Worm (Caenorhabditis elegans) whole organism, late embryonic: Measurements from ENCODE around the gene pat-2.

Experiments used
- C08G9.2 ChIP-seq: sonication (generic microtip); optimal IDR thresholded peaks from 2 replicates; lab custom pipeline; 2016; ENCODE audit warnings: mild to moderate bottlenecking, missing genetic modification characterization, moderate library complexity, missing compliant biosample characterization
- C38D4.7 ChIP-seq: fragments of 200-800 bp; sonication (Bioruptor generic); optimal IDR thresholded peaks from 2 replicates; lab custom pipeline; 2018; ENCODE audit warnings: mild to moderate bottlenecking, missing genetic modification characterization, moderate library complexity, missing compliant biosample characterization
- F13H6.1 ChIP-seq: sonication (generic microtip); optimal IDR thresholded peaks from 2 replicates; lab custom pipeline; 2016; ENCODE audit warnings: missing genetic modification characterization, missing compliant biosample characterization
- K09A11.1 ChIP-seq: sonication (generic microtip); optimal IDR thresholded peaks from 2 replicates; lab custom pipeline; 2017; ENCODE audit warnings: antibody characterized with exemption, mild to moderate bottlenecking, missing genetic modification characterization, missing compliant biosample characterization; ENCODE audit not compliant: insufficient read depth
- Y22D7AL.16 ChIP-seq: sonication (generic microtip); optimal IDR thresholded peaks from 2 replicates; lab custom pipeline; 2016; ENCODE audit warnings: missing genetic modification characterization, missing compliant biosample characterization
- ahr-1 ChIP-seq: sonication (generic microtip); optimal IDR thresholded peaks from 2 replicates; lab custom pipeline; 2016; ENCODE audit warnings: missing genetic modification characterization, missing compliant biosample characterization
- ama-1 ChIP-seq: fragments of 150-350 bp; optimal IDR thresholded peaks from 2 replicates; lab custom pipeline; 2014
- ceh-14 ChIP-seq: sonication (generic microtip); optimal IDR thresholded peaks from 2 replicates; lab custom pipeline; 2016; ENCODE audit warnings: missing genotype, missing genetic modification characterization, missing compliant biosample characterization
- ceh-2 ChIP-seq: sonication (generic microtip); optimal IDR thresholded peaks from 2 replicates; lab custom pipeline; 2016; ENCODE audit warnings: missing genotype, missing genetic modification characterization, missing compliant biosample characterization
- ceh-24 ChIP-seq: sonication (generic microtip); optimal IDR thresholded peaks from 2 replicates; lab custom pipeline; 2016; ENCODE audit warnings: mild to moderate bottlenecking, missing genetic modification characterization, missing compliant biosample characterization
- ceh-30 ChIP-seq: fragments of 150-350 bp; optimal IDR thresholded peaks from 2 replicates; lab custom pipeline; 2014; ENCODE audit warnings: missing biosample characterization, missing genetic modification characterization
- ceh-31 ChIP-seq: sonication (generic microtip); optimal IDR thresholded peaks from 2 replicates; lab custom pipeline; 2016; ENCODE audit warnings: missing genetic modification characterization, missing compliant biosample characterization
- ceh-34 ChIP-seq: sonication (generic microtip); optimal IDR thresholded peaks from 2 replicates; lab custom pipeline; 2016; ENCODE audit warnings: mild to moderate bottlenecking, missing genetic modification characterization, missing compliant biosample characterization
- ceh-45 ChIP-seq: fragments of 200-800 bp; sonication (Bioruptor generic); IDR thresholded peaks from 2 replicates; pipeline ENCODE4 v1.3.6; 2022; ENCODE audit warnings: missing genetic modification reagents, missing genetic modification characterization, missing compliant biosample characterization
- ceh-48 ChIP-seq: sonication (generic microtip); optimal IDR thresholded peaks from 2 replicates; lab custom pipeline; 2016; ENCODE audit warnings: missing genetic modification characterization, inconsistent platforms, missing compliant biosample characterization
- ceh-6 ChIP-seq: fragments of 200-800 bp; sonication (Bioruptor generic); optimal IDR thresholded peaks from 2 replicates; lab custom pipeline; 2018; ENCODE audit warnings: mild to moderate bottlenecking, missing genetic modification characterization, missing compliant biosample characterization
- ceh-9 ChIP-seq: sonication (generic microtip); optimal IDR thresholded peaks from 2 replicates; lab custom pipeline; 2016; ENCODE audit warnings: mild to moderate bottlenecking, missing genetic modification characterization, inconsistent platforms, missing compliant biosample characterization
- che-1 ChIP-seq: sonication (generic microtip); optimal IDR thresholded peaks from 2 replicates; lab custom pipeline; 2016; ENCODE audit warnings: mild to moderate bottlenecking, missing genetic modification characterization, missing compliant biosample characterization
- dve-1 ChIP-seq: sonication (generic microtip); optimal IDR thresholded peaks from 2 replicates; lab custom pipeline; 2017; ENCODE audit warnings: antibody characterized with exemption, mild to moderate bottlenecking, missing genetic modification characterization, missing compliant biosample characterization
- elt-2 ChIP-seq: sonication (generic microtip); optimal IDR thresholded peaks from 2 replicates; lab custom pipeline; 2016; ENCODE audit warnings: missing genetic modification reagents, missing genetic modification characterization, missing compliant biosample characterization
- ets-4 ChIP-seq: sonication (generic microtip); optimal IDR thresholded peaks from 2 replicates; lab custom pipeline; 2016; ENCODE audit warnings: missing genetic modification characterization, missing compliant biosample characterization
- eyg-1 ChIP-seq: sonication (generic microtip); optimal IDR thresholded peaks from 2 replicates; lab custom pipeline; 2016; ENCODE audit warnings: missing genotype, missing genetic modification characterization, missing compliant biosample characterization
- fkh-10 ChIP-seq: fragments of 150-350 bp; optimal IDR thresholded peaks from 2 replicates; lab custom pipeline; 2014; ENCODE audit warnings: missing biosample characterization, missing genetic modification reagents, missing genetic modification characterization
- gmeb-2 ChIP-seq: sonication (generic microtip); optimal IDR thresholded peaks from 2 replicates; lab custom pipeline; 2016; ENCODE audit warnings: missing genetic modification characterization, inconsistent platforms, missing compliant biosample characterization
- hlh-13 ChIP-seq: fragments of 200-800 bp; sonication (Bioruptor generic); optimal IDR thresholded peaks from 2 replicates; lab custom pipeline; 2018; ENCODE audit warnings: mild to moderate bottlenecking, missing genetic modification characterization, missing compliant biosample characterization
- hlh-15 ChIP-seq: sonication (generic microtip); optimal IDR thresholded peaks from 2 replicates; lab custom pipeline; 2016; ENCODE audit warnings: missing genetic modification characterization, missing compliant biosample characterization
- hlh-30 ChIP-seq: sonication (generic microtip); optimal IDR thresholded peaks from 2 replicates; lab custom pipeline; 2017; ENCODE audit warnings: antibody characterized with exemption, missing genetic modification characterization, missing compliant biosample characterization; ENCODE audit not compliant: insufficient read depth
- hlh-8 ChIP-seq: sonication (generic microtip); optimal IDR thresholded peaks from 2 replicates; lab custom pipeline; 2016; ENCODE audit warnings: missing genotype, missing genetic modification characterization, missing compliant biosample characterization
- lim-6 ChIP-seq: sonication (generic microtip); optimal IDR thresholded peaks from 2 replicates; lab custom pipeline; 2016; ENCODE audit warnings: missing genetic modification characterization, missing compliant biosample characterization
- lin-11 ChIP-seq: fragments of 200-800 bp; sonication (Bioruptor generic); optimal IDR thresholded peaks from 2 replicates; lab custom pipeline; 2018; ENCODE audit warnings: mild to moderate bottlenecking, missing genetic modification characterization, missing compliant biosample characterization
- npax-4 ChIP-seq: sonication (generic microtip); optimal IDR thresholded peaks from 2 replicates; lab custom pipeline; 2016; ENCODE audit warnings: missing genetic modification characterization, missing compliant biosample characterization
- odd-2 ChIP-seq: sonication (generic microtip); optimal IDR thresholded peaks from 2 replicates; lab custom pipeline; 2017; ENCODE audit warnings: antibody characterized with exemption, mild to moderate bottlenecking, missing genetic modification characterization, missing compliant biosample characterization
- pag-3 ChIP-seq: sonication (generic microtip); optimal IDR thresholded peaks from 2 replicates; lab custom pipeline; 2016; ENCODE audit warnings: missing compliant biosample characterization, missing genetic modification characterization, borderline replicate concordance
- pat-9 ChIP-seq: fragments of 200-800 bp; sonication (Bioruptor generic); optimal IDR thresholded peaks from 2 replicates; lab custom pipeline; 2018; ENCODE audit warnings: mild to moderate bottlenecking, missing genetic modification characterization, moderate library complexity, missing compliant biosample characterization
- pax-1 ChIP-seq: fragments of 150-350 bp; optimal IDR thresholded peaks from 2 replicates; lab custom pipeline; 2014; ENCODE audit warnings: missing biosample characterization, missing genetic modification characterization
- pha-2 ChIP-seq: sonication (generic microtip); optimal IDR thresholded peaks from 2 replicates; lab custom pipeline; 2017; ENCODE audit warnings: mild to moderate bottlenecking, missing genetic modification characterization, missing compliant biosample characterization
- pha-4 ChIP-seq: fragments of 150-350 bp; optimal IDR thresholded peaks from 2 replicates; lab custom pipeline; 2018; ENCODE audit warnings: missing biosample characterization, missing genetic modification reagents, missing genetic modification characterization
- pqm-1 ChIP-seq: sonication (generic microtip); optimal IDR thresholded peaks from 2 replicates; lab custom pipeline; 2016; ENCODE audit warnings: missing genetic modification characterization, missing compliant biosample characterization
- ref-2 ChIP-seq: sonication (generic microtip); optimal IDR thresholded peaks from 2 replicates; lab custom pipeline; 2016; ENCODE audit warnings: missing genetic modification characterization, missing compliant biosample characterization
- sdc-2 ChIP-seq: sonication (generic microtip); optimal IDR thresholded peaks from 2 replicates; lab custom pipeline; 2016; ENCODE audit warnings: missing genotype, missing genetic modification characterization, missing compliant biosample characterization
- sox-4 ChIP-seq: sonication (generic microtip); optimal IDR thresholded peaks from 2 replicates; lab custom pipeline; 2017; ENCODE audit warnings: mild to moderate bottlenecking, missing genetic modification characterization, inconsistent platforms, missing compliant biosample characterization
- syd-9 ChIP-seq: sonication (generic microtip); optimal IDR thresholded peaks from 2 replicates; lab custom pipeline; 2016; ENCODE audit warnings: mild to moderate bottlenecking, missing genetic modification characterization, moderate library complexity, missing compliant biosample characterization
- tbx-2 ChIP-seq: sonication (generic microtip); optimal IDR thresholded peaks from 2 replicates; lab custom pipeline; 2016; ENCODE audit warnings: missing genetic modification characterization, missing compliant biosample characterization
- tbx-7 ChIP-seq: sonication (generic microtip); optimal IDR thresholded peaks from 2 replicates; lab custom pipeline; 2016; ENCODE audit warnings: missing genotype, missing genetic modification characterization, missing compliant biosample characterization
- unc-55 ChIP-seq: sonication (generic microtip); optimal IDR thresholded peaks from 2 replicates; lab custom pipeline; 2017; ENCODE audit warnings: missing biosample characterization, missing genetic modification reagents, missing genetic modification characterization
- unc-86 ChIP-seq: sonication (generic microtip); optimal IDR thresholded peaks from 2 replicates; lab custom pipeline; 2016; ENCODE audit warnings: missing genetic modification characterization, missing compliant biosample characterization
- zip-5 ChIP-seq: sonication (generic microtip); optimal IDR thresholded peaks from 2 replicates; lab custom pipeline; 2016; ENCODE audit warnings: missing genetic modification characterization, missing compliant biosample characterization
- ztf-16 ChIP-seq: sonication (generic microtip); optimal IDR thresholded peaks from 2 replicates; lab custom pipeline; 2017; ENCODE audit warnings: missing genetic modification characterization, missing compliant biosample characterization

pat-2 gene

DNA sequence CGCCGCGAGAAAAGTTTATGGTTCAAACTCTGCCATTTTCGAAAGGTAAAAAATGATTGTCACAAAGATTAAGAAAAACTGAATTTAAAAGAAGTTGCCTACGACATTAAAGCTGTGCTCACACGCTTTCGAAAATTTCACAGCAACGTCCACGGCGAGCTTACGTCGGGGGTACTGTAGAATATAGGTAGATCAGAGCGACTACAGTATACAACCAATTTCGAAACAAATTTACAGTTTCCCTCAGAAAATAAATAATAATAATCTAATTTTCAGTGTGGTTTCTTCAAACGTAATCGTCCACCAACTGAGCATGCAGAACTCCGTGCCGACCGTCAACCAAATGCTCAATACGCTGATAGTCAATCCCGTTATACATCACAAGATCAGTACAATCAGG is 5.9 kb downstream of the pat-2 start:
- TF ChIP-seq ceh-30 (tag; lab: Kevin White, UChicago) (no peak), syd-9 (no peak), odd-2 (no peak), ref-2 (no peak), npax-4 (no peak), ceh-34 (tag; lab: Kevin White, UChicago) (no peak), C38D4.7 (no peak), lin-11 (tag; lab: Kevin White, UChicago) (no peak), ceh-24 (no peak), sox-4 (tag; lab: Kevin White, UChicago) (no peak), elt-2 (tag; lab: Kevin White, UChicago) (no peak), unc-55 (GFP tag; lab: Kevin White, UChicago) (no peak), ceh-45 (GFP tag; lab: Robert Waterston, UW) (no peak), ets-4 (no peak), lim-6 (tag; lab: Kevin White, UChicago) (no peak), pat-9 (tag; lab: Kevin White, UChicago) (no peak), hlh-15 (tag; lab: Kevin White, UChicago) (no peak)

DNA sequence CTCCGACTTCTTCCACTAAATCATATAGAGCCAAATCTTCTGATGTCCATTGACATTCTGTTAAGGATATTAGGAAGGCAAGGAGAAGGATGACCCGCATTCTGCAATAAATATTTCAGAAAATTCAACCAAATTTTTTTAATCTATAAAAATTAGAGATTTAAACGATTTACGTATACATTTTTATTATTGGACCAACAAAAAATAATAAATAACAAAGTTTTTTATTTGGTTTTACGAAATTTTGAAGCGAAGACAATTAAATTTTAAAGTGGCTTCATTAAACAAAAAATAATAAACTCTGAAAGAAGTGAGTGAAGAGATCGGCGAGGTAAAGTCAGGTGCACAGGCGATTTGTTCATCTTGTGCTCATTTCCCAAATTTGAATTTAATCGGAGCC is 8.4 kb downstream of the pat-2 start, which contains the start of gene F54F2.9:
F54F2.9 (minus strand) TSS at position 101 of the 400 bp plus-strand sequence.
- TF ChIP-seq ama-1 (lab: Kevin White, UChicago) (no peak), pat-9 (tag; lab: Kevin White, UChicago) (no peak)

DNA sequence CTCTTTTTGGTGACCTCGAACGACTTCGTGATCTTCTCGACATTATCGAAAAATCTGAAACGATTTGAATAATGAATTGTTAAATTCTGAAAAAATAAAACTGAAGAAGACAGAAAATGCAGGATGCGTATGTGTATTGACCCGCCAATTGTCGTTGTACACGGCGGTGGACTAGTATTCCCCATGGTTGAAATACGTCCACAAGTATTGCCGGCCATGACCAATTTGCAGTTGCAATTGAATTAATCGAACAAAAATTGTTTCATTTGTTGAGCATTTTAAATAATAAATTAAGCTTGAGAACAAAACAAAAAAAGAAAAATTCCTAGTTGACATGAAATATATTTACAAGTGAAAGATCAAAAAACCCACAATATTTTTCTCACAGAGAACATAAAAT is 10.5 kb downstream of the pat-2 start, which contains the start of gene F44E2.3:
F44E2.3 (minus strand) TSS at position 61 of the 400 bp plus-strand sequence.
- no peak for TF ChIP-seq ceh-9 (tag; lab: Kevin White, UChicago)
- TF ChIP-seq tbx-7 (tag; lab: Kevin White, UChicago) = no peak
- TF ChIP-seq ceh-45 (GFP tag; lab: Robert Waterston, UW) = no peak
- no peak for TF ChIP-seq odd-2
- no peak for TF ChIP-seq ceh-48 (tag; lab: Kevin White, UChicago)
- no peak for TF ChIP-seq ceh-24
- no peak for TF ChIP-seq eyg-1 (tag; lab: Kevin White, UChicago)
- no peak for TF ChIP-seq ceh-34 (tag; lab: Kevin White, UChicago)
- peak; percentile 25 for TF ChIP-seq ets-4
- no peak for TF ChIP-seq syd-9
- TF ChIP-seq hlh-15 (tag; lab: Kevin White, UChicago) = no peak
- TF ChIP-seq fkh-10 (GFP tag; lab: Kevin White, UChicago) = no peak
- TF ChIP-seq sdc-2 (tag; lab: Kevin White, UChicago) = no peak
- TF ChIP-seq npax-4 = no peak
- TF ChIP-seq F13H6.1 (tag; lab: Kevin White, UChicago) = no peak
- no peak for TF ChIP-seq gmeb-2 (tag; lab: Kevin White, UChicago)
- TF ChIP-seq ceh-30 (tag; lab: Kevin White, UChicago) = no peak
- TF ChIP-seq pag-3 (tag; lab: Kevin White, UChicago) = no peak
- TF ChIP-seq pqm-1 (tag; lab: Kevin White, UChicago) = no peak
- TF ChIP-seq Y22D7AL.16 (tag; lab: Kevin White, UChicago) = no peak
- peak; percentile 57 for TF ChIP-seq ceh-31 (tag; lab: Kevin White, UChicago)
- TF ChIP-seq ref-2 = no peak
- TF ChIP-seq ceh-14 (tag; lab: Kevin White, UChicago) = no peak
- TF ChIP-seq ceh-6 = no peak
- TF ChIP-seq tbx-2 (tag; lab: Kevin White, UChicago) = peak; percentile 31
- TF ChIP-seq C38D4.7 = no peak
- TF ChIP-seq zip-5 (tag; lab: Kevin White, UChicago) = no peak
- peak; percentile 65 for TF ChIP-seq C08G9.2 (tag; lab: Kevin White, UChicago)
- TF ChIP-seq ahr-1 (tag; lab: Kevin White, UChicago) = no peak
- no peak for TF ChIP-seq pha-2 (tag; lab: Kevin White, UChicago)
- no peak for TF ChIP-seq pax-1 (tag; lab: Kevin White, UChicago)
- no peak for TF ChIP-seq dve-1 (tag; lab: Kevin White, UChicago)
- TF ChIP-seq che-1 (tag; lab: Kevin White, UChicago) = no peak
- no peak for TF ChIP-seq hlh-13
- TF ChIP-seq ama-1 (lab: Kevin White, UChicago) = no peak
- no peak for TF ChIP-seq K09A11.1 (tag; lab: Kevin White, UChicago)
- TF ChIP-seq lim-6 (tag; lab: Kevin White, UChicago) = no peak
- TF ChIP-seq hlh-30 (tag; lab: Kevin White, UChicago) = no peak
- no peak for TF ChIP-seq ztf-16 (tag; lab: Kevin White, UChicago)
- no peak for TF ChIP-seq hlh-8
- no peak for TF ChIP-seq unc-86 (tag; lab: Kevin White, UChicago)
- no peak for TF ChIP-seq pha-4 (tag; lab: Kevin White, UChicago)
- no peak for TF ChIP-seq sox-4 (tag; lab: Kevin White, UChicago)
- peak; percentile 5 for TF ChIP-seq ceh-2
